Fruit fly (Drosophila melanogaster) whole organism, embryonic: ENCODE results near the gene ND-39.

Experiments used
- Atf3 ChIP-seq: fragments of 200-800 bp; sonication (Bioruptor generic); optimal IDR thresholded peaks from 3 replicates; lab custom pipeline; 2016; ENCODE audit warnings: missing biosample characterization, missing genetic modification characterization
- Bteb2 ChIP-seq: fragments of 200-800 bp; sonication (Bioruptor generic); optimal IDR thresholded peaks from 2 replicates; lab custom pipeline; 2016; ENCODE audit warnings: missing biosample characterization, missing genetic modification characterization
- CG11093 ChIP-seq: fragments of 200-800 bp; sonication (Bioruptor generic); IDR thresholded peaks from 3 replicates; pipeline ENCODE4 v1.3.6; 2022; ENCODE audit warnings: missing biosample characterization, missing genetic modification characterization
- CG11504 ChIP-seq: fragments of 200-800 bp; sonication (Bioruptor generic); optimal IDR thresholded peaks from 3 replicates; lab custom pipeline; 2019; ENCODE audit warnings: missing biosample characterization, mild to moderate bottlenecking, missing genetic modification characterization, moderate library complexity
- CG11696 ChIP-seq: fragments of 200-800 bp; sonication (Bioruptor generic); IDR thresholded peaks from 2 replicates; pipeline ENCODE4 v1.3.6; 2022; ENCODE audit warnings: missing biosample characterization, missing genetic modification characterization
- CG12236 ChIP-seq: fragments of 200-800 bp; sonication (Bioruptor generic); optimal IDR thresholded peaks from 2 replicates; lab custom pipeline; 2016; ENCODE audit warnings: missing biosample characterization, missing genetic modification characterization
- CG12744 ChIP-seq: fragments of 200-800 bp; sonication (Bioruptor generic); optimal IDR thresholded peaks from 2 replicates; lab custom pipeline; 2016; ENCODE audit warnings: missing biosample characterization, missing genetic modification characterization
- CG16813 ChIP-seq: fragments of 200-800 bp; sonication (Bioruptor generic); IDR thresholded peaks from 3 replicates; pipeline ENCODE4 v1.3.6; 2022; ENCODE audit warnings: missing biosample characterization, missing genetic modification characterization; ENCODE audit not compliant: partially characterized antibody
- CG17359 ChIP-seq: fragments of 200-800 bp; sonication (Bioruptor generic); optimal IDR thresholded peaks from 3 replicates; lab custom pipeline; 2018; ENCODE audit warnings: missing biosample characterization, mild to moderate bottlenecking, missing genetic modification characterization, moderate library complexity
- CG17802 ChIP-seq: fragments of 200-800 bp; sonication (Bioruptor generic); optimal IDR thresholded peaks from 2 replicates; lab custom pipeline; 2018; ENCODE audit warnings: missing biosample characterization, mild to moderate bottlenecking, missing genetic modification characterization, moderate library complexity
- CG18476 ChIP-seq: fragments of 200-800 bp; sonication (Bioruptor generic); optimal IDR thresholded peaks from 2 replicates; lab custom pipeline; 2016; ENCODE audit warnings: missing biosample characterization, mild to moderate bottlenecking, missing genetic modification characterization
- CG18619 ChIP-seq: fragments of 200-800 bp; sonication (Bioruptor generic); optimal IDR thresholded peaks from 3 replicates; lab custom pipeline; 2017; ENCODE audit warnings: missing biosample characterization, mild to moderate bottlenecking, missing genetic modification characterization
- CG2116 ChIP-seq: fragments of 200-800 bp; sonication (Bioruptor generic); optimal IDR thresholded peaks from 3 replicates; lab custom pipeline; 2018; ENCODE audit warnings: missing biosample characterization, mild to moderate bottlenecking, missing genetic modification characterization
- CG2202 ChIP-seq: fragments of 200-800 bp; sonication (Bioruptor generic); optimal IDR thresholded peaks from 2 replicates; lab custom pipeline; 2018; ENCODE audit warnings: missing biosample characterization, mild to moderate bottlenecking, missing genetic modification characterization
- CG34224 ChIP-seq: fragments of 200-800 bp; sonication (Bioruptor generic); IDR thresholded peaks from 3 replicates; pipeline ENCODE4 v1.3.6; 2022; ENCODE audit warnings: missing biosample characterization, missing genetic modification characterization; ENCODE audit not compliant: partially characterized antibody
- CG42726 ChIP-seq: fragments of 200-800 bp; sonication (Bioruptor generic); IDR thresholded peaks from 2 replicates; pipeline ENCODE4 v1.3.6; 2022; ENCODE audit warnings: missing biosample characterization, missing genetic modification characterization; ENCODE audit not compliant: partially characterized antibody
- CG4820 ChIP-seq: fragments of 200-800 bp; sonication (Bioruptor generic); optimal IDR thresholded peaks from 3 replicates; lab custom pipeline; 2016; ENCODE audit warnings: missing biosample characterization, missing genetic modification characterization
- CG6689 ChIP-seq: fragments of 200-800 bp; sonication (Bioruptor generic); IDR thresholded peaks from 2 replicates; pipeline ENCODE4 v1.3.6; 2022; ENCODE audit warnings: missing biosample characterization, missing genetic modification characterization
- CG6791 ChIP-seq: fragments of 200-800 bp; sonication (Bioruptor generic); IDR thresholded peaks from 3 replicates; pipeline ENCODE4 v1.3.6; 2022; ENCODE audit warnings: missing biosample characterization, missing genetic modification characterization; ENCODE audit not compliant: partially characterized antibody
- CG6854 ChIP-seq: fragments of 200-800 bp; sonication (Bioruptor generic); optimal IDR thresholded peaks from 3 replicates; lab custom pipeline; 2017; ENCODE audit warnings: missing biosample characterization, mild to moderate bottlenecking, missing genetic modification characterization
- CG9932 ChIP-seq: fragments of 200-800 bp; sonication (Bioruptor generic); IDR thresholded peaks from 2 replicates; pipeline ENCODE4 v1.3.6; 2022; ENCODE audit warnings: missing biosample characterization, missing genetic modification characterization
- Deaf1 ChIP-seq: fragments of 200-800 bp; optimal IDR thresholded peaks from 3 replicates; lab custom pipeline; 2019; ENCODE audit warnings: missing biosample characterization, mild to moderate bottlenecking, missing genetic modification characterization, moderate library complexity
- Dll ChIP-seq: fragments of 200-800 bp; sonication (Bioruptor generic); IDR thresholded peaks from 4 replicates; pipeline ENCODE4 v1.3.6; 2022; ENCODE audit warnings: missing biosample characterization, missing genetic modification characterization; ENCODE audit not compliant: partially characterized antibody
- H15 ChIP-seq: fragments of 200-800 bp; sonication (Bioruptor generic); IDR thresholded peaks from 3 replicates; pipeline ENCODE4 v1.3.6; 2022; ENCODE audit warnings: missing biosample characterization, missing genetic modification characterization
- Lim3 ChIP-seq: fragments of 200-800 bp; sonication (Bioruptor generic); IDR thresholded peaks from 2 replicates; pipeline ENCODE4 v1.3.6; 2022; ENCODE audit warnings: missing biosample characterization, missing genetic modification characterization
- MTF-1 ChIP-seq: fragments of 200-800 bp; sonication (Bioruptor generic); optimal IDR thresholded peaks from 2 replicates; lab custom pipeline; 2018; ENCODE audit warnings: missing biosample characterization, mild to moderate bottlenecking, missing genetic modification characterization, borderline replicate concordance
- Myb ChIP-seq: fragments of 200-800 bp; sonication (Bioruptor generic); optimal IDR thresholded peaks from 2 replicates; lab custom pipeline; 2016; ENCODE audit warnings: missing biosample characterization, missing genetic modification characterization
- Oaz ChIP-seq: fragments of 200-800 bp; sonication (Bioruptor generic); IDR thresholded peaks from 2 replicates; pipeline ENCODE4 v1.3.6; 2022; ENCODE audit warnings: missing biosample characterization, missing genetic modification characterization
- Scr ChIP-seq: fragments of 200-800 bp; sonication (Bioruptor generic); IDR thresholded peaks from 2 replicates; pipeline ENCODE4 v1.3.6; 2022; ENCODE audit warnings: missing biosample characterization, missing genetic modification characterization; ENCODE audit not compliant: partially characterized antibody
- Usf ChIP-seq: fragments of 200-800 bp; sonication (Bioruptor generic); optimal IDR thresholded peaks from 2 replicates; lab custom pipeline; 2017; ENCODE audit warnings: missing genotype, missing biosample characterization, missing genetic modification characterization
- ara ChIP-seq: fragments of 200-800 bp; sonication (Bioruptor generic); IDR thresholded peaks from 2 replicates; pipeline ENCODE4 v1.3.6; 2022; ENCODE audit warnings: missing biosample characterization, missing genetic modification characterization
- caup ChIP-seq: fragments of 200-800 bp; sonication (Bioruptor generic); optimal IDR thresholded peaks from 3 replicates; lab custom pipeline; 2017; ENCODE audit warnings: missing biosample characterization, mild to moderate bottlenecking, missing genetic modification characterization, moderate library complexity; ENCODE audit not compliant: severe bottlenecking
- crc ChIP-seq: fragments of 200-800 bp; sonication (Bioruptor generic); optimal IDR thresholded peaks from 2 replicates; lab custom pipeline; 2016; ENCODE audit warnings: missing biosample characterization, missing genetic modification characterization
- crp ChIP-seq, 2 experiments: fragments of 200-800 bp; sonication (Bioruptor generic); optimal IDR thresholded peaks; 2 replicates in 1 of 2; 3 replicates in 1 of 2; lab custom pipeline; 2017; ENCODE audit warnings: missing biosample characterization in 2 of 2, missing genetic modification characterization in 2 of 2, mild to moderate bottlenecking in 1 of 2, moderate library complexity in 1 of 2
- cwo ChIP-seq: fragments of 200-800 bp; sonication (Bioruptor generic); optimal IDR thresholded peaks from 3 replicates; lab custom pipeline; 2017; ENCODE audit warnings: missing biosample characterization, missing genetic modification characterization, mild to moderate bottlenecking, moderate library complexity, missing genetic modification reagents
- dysf ChIP-seq: fragments of 200-800 bp; sonication (Bioruptor generic); IDR thresholded peaks from 3 replicates; pipeline ENCODE4 v1.3.6; 2022; ENCODE audit warnings: missing biosample characterization, missing genetic modification characterization
- exex ChIP-seq: fragments of 200-800 bp; sonication (Bioruptor generic); optimal IDR thresholded peaks from 4 replicates; lab custom pipeline; 2018; ENCODE audit warnings: missing biosample characterization, mild to moderate bottlenecking, missing genetic modification characterization, moderate library complexity
- gcm2 ChIP-seq: fragments of 200-800 bp; sonication (Bioruptor generic); optimal IDR thresholded peaks from 2 replicates; lab custom pipeline; 2016; ENCODE audit warnings: missing biosample characterization, missing genetic modification characterization
- gt ChIP-seq: fragments of 200-800 bp; sonication (Bioruptor generic); IDR thresholded peaks from 2 replicates; pipeline ENCODE4 v1.3.6; 2022; ENCODE audit warnings: missing biosample characterization, missing genetic modification characterization
- hth ChIP-seq: fragments of >200 bp; optimal IDR thresholded peaks from 2 replicates; lab custom pipeline; 2017; ENCODE audit warnings: inconsistent platforms
- ind ChIP-seq: fragments of 200-800 bp; sonication (Bioruptor generic); optimal IDR thresholded peaks from 3 replicates; lab custom pipeline; 2016; ENCODE audit warnings: missing biosample characterization, missing genetic modification characterization
- kah ChIP-seq: fragments of 200-800 bp; sonication (Bioruptor generic); optimal IDR thresholded peaks from 2 replicates; lab custom pipeline; 2018; ENCODE audit warnings: missing biosample characterization, mild to moderate bottlenecking, missing genetic modification characterization
- kay ChIP-seq: fragments of 200-800 bp; sonication (Bioruptor generic); optimal IDR thresholded peaks from 2 replicates; lab custom pipeline; 2016; ENCODE audit warnings: missing biosample characterization, missing genetic modification characterization
- lbe ChIP-seq: fragments of 200-800 bp; sonication (Bioruptor generic); optimal IDR thresholded peaks from 2 replicates; lab custom pipeline; 2016; ENCODE audit warnings: missing biosample characterization, mild to moderate bottlenecking, missing genetic modification characterization
- onecut ChIP-seq: fragments of 200-800 bp; sonication (Bioruptor generic); IDR thresholded peaks from 2 replicates; pipeline ENCODE4 v1.3.6; 2022; ENCODE audit warnings: missing biosample characterization, missing genetic modification characterization
- pb ChIP-seq: fragments of 200-800 bp; sonication (Bioruptor generic); optimal IDR thresholded peaks from 3 replicates; lab custom pipeline; 2016; ENCODE audit warnings: missing biosample characterization, missing genetic modification characterization
- slou ChIP-seq: fragments of 200-800 bp; sonication (Bioruptor generic); optimal IDR thresholded peaks from 3 replicates; lab custom pipeline; 2016; ENCODE audit warnings: missing biosample characterization, missing genetic modification characterization
- stwl ChIP-seq: fragments of 200-800 bp; sonication (Bioruptor generic); optimal IDR thresholded peaks from 3 replicates; lab custom pipeline; 2018; ENCODE audit warnings: missing biosample characterization, mild to moderate bottlenecking, missing genetic modification characterization, moderate library complexity
- tgo ChIP-seq: fragments of 200-800 bp; sonication (Bioruptor generic); IDR thresholded peaks from 3 replicates; pipeline ENCODE4 v1.3.6; 2022; ENCODE audit warnings: missing biosample characterization, missing genetic modification characterization
- wdn ChIP-seq: fragments of 200-800 bp; sonication (Bioruptor generic); IDR thresholded peaks from 2 replicates; pipeline ENCODE4 v1.3.6; 2022; ENCODE audit warnings: missing biosample characterization, missing genetic modification characterization
- zfh1 ChIP-seq: fragments of 200-800 bp; sonication (Bioruptor generic); IDR thresholded peaks from 3 replicates; pipeline ENCODE4 v1.3.6; 2022; ENCODE audit warnings: missing biosample characterization, missing genetic modification characterization

The ND-39 gene

dm6 chr3L:20520687-20521169, 28.8 kb downstream of the ND-39 start, which contains the start of the genes mTerf3 and CG5104 (continued):
- TF ChIP-seq caup (GFP tag; lab: Kevin White, UChicago) = no peak
- no peak for TF ChIP-seq CG12744 (GFP tag; lab: Kevin White, UChicago)
- TF ChIP-seq CG11696 (GFP tag; lab: Robert Waterston, UW) = no peak
- no peak for TF ChIP-seq CG6791 (GFP tag; lab: Robert Waterston, UW)
- TF ChIP-seq CG34224 = no peak
- no peak for TF ChIP-seq CG4820 (GFP tag; lab: Kevin White, UChicago)
- no peak for TF ChIP-seq CG2202
- TF ChIP-seq CG17359 = no peak
- no peak for TF ChIP-seq CG18619 (GFP tag; lab: Kevin White, UChicago)
- peak; percentile 61 for TF ChIP-seq CG11504 (tag; lab: Kevin White, UChicago)
- TF ChIP-seq Usf (GFP tag; lab: Kevin White, UChicago) = no peak
- TF ChIP-seq CG9932 (GFP tag; lab: Robert Waterston, UW) = peak; percentile 38; the same call in 1 of the 2 replicates
- peak; percentile 42 for TF ChIP-seq CG2116
- TF ChIP-seq lbe (GFP tag; lab: Kevin White, UChicago) = no peak
- no peak for TF ChIP-seq CG16813 (GFP tag; lab: Robert Waterston, UW)
- TF ChIP-seq tgo = no peak
- peak; percentile 56 for TF ChIP-seq Myb (GFP tag; lab: Kevin White, UChicago)
- peak; percentile 77 for TF ChIP-seq kah (GFP tag; lab: Kevin White, UChicago)
- no peak for TF ChIP-seq CG6854 (GFP tag; lab: Kevin White, UChicago)
- no peak for TF ChIP-seq Atf3 (GFP tag; lab: Kevin White, UChicago)
- TF ChIP-seq Dll (GFP tag; lab: Robert Waterston, UW) = no peak
- no peak for TF ChIP-seq Lim3
- no peak for TF ChIP-seq hth (lab: Kevin White, UChicago)
- no peak for TF ChIP-seq H15 (GFP tag; lab: Robert Waterston, UW)
- no peak for TF ChIP-seq CG11093 (GFP tag; lab: Robert Waterston, UW)
- TF ChIP-seq exex (tag; lab: Kevin White, UChicago) = no peak
- TF ChIP-seq kay = no peak
- TF ChIP-seq zfh1 (GFP tag; lab: Robert Waterston, UW) = peak; percentile 30; the same call in 1 of the 3 replicates
- TF ChIP-seq gcm2 = no peak
- TF ChIP-seq Deaf1 = no peak
- no peak for TF ChIP-seq CG12236
- TF ChIP-seq CG18476 (GFP tag; lab: Kevin White, UChicago) = no peak
- no peak for TF ChIP-seq ara (GFP tag; lab: Robert Waterston, UW)
- peak in 1 of 2 experiments; percentile 44 for TF ChIP-seq crp (GFP tag; optimal IDR thresholded peaks at IDR 0.05; lab: Kevin White, UChicago)
- no peak for TF ChIP-seq CG17802 (tag; lab: Kevin White, UChicago)
- TF ChIP-seq onecut (GFP tag; lab: Robert Waterston, UW) = no peak
- no peak for TF ChIP-seq Oaz (GFP tag; lab: Robert Waterston, UW)
- TF ChIP-seq ind (GFP tag; lab: Kevin White, UChicago) = peak; percentile 26
- TF ChIP-seq stwl (tag; lab: Kevin White, UChicago) = peak; percentile 73
- no peak for TF ChIP-seq cwo
- no peak for TF ChIP-seq Bteb2 (GFP tag; lab: Kevin White, UChicago)
- no peak for TF ChIP-seq wdn (GFP tag; lab: Robert Waterston, UW)
- TF ChIP-seq Scr = no peak
- no peak for TF ChIP-seq pb
- no peak for TF ChIP-seq gt (GFP tag; lab: Robert Waterston, UW)
- no peak for TF ChIP-seq MTF-1 (GFP tag; lab: Kevin White, UChicago)
- no peak for TF ChIP-seq crc
- TF ChIP-seq CG42726 (GFP tag; lab: Robert Waterston, UW) = no peak; the same call in 1 of the 2 replicates
- TF ChIP-seq CG6689 (GFP tag; lab: Robert Waterston, UW) = no peak
- no peak for TF ChIP-seq slou (GFP tag; lab: Kevin White, UChicago)
- no peak for TF ChIP-seq dysf (GFP tag; lab: Robert Waterston, UW)
